Worm (Caenorhabditis elegans) whole organism, L4 larva: ENCODE data around the gene M05D6.9.

Experiments
- dpl-1 ChIP-seq: fragments of 150-350 bp; optimal IDR thresholded peaks from 2 replicates; lab custom pipeline; 2014; ENCODE audit warnings: missing biosample characterization, missing genetic modification reagents, missing genetic modification characterization
- nhr-10 ChIP-seq: fragments of 150-350 bp; optimal IDR thresholded peaks from 2 replicates; lab custom pipeline; 2014; ENCODE audit warnings: missing biosample characterization, missing genetic modification characterization
- nhr-28 ChIP-seq: fragments of 150-350 bp; optimal IDR thresholded peaks from 2 replicates; lab custom pipeline; 2014; ENCODE audit warnings: missing biosample characterization, missing genetic modification characterization
- nhr-48 ChIP-seq: sonication (generic microtip); optimal IDR thresholded peaks from 2 replicates; lab custom pipeline; 2016; ENCODE audit warnings: mild to moderate bottlenecking, missing genetic modification characterization, missing compliant biosample characterization
- snpc-1.2 ChIP-seq: fragments of 200-800 bp; sonication (Bioruptor generic); IDR thresholded peaks from 2 replicates; pipeline ENCODE4 v1.3.6; 2022; ENCODE audit warnings: missing genetic modification reagents, missing genetic modification characterization, missing compliant biosample characterization
- tra-1 ChIP-seq: fragments of 200-800 bp; sonication (Bioruptor generic); IDR thresholded peaks from 2 replicates; pipeline ENCODE4 v1.3.6; 2022; ENCODE audit warnings: missing genetic modification reagents, missing genetic modification characterization, missing compliant biosample characterization
- zfp-2 ChIP-seq: sonication (generic microtip); optimal IDR thresholded peaks from 2 replicates; lab custom pipeline; 2016; ENCODE audit warnings: mild to moderate bottlenecking, missing genetic modification characterization, missing compliant biosample characterization

- TF ChIP-seq snpc-1.2 (no peak), dpl-1 (GFP tag; lab: Kevin White, UChicago) (no peak), tra-1 (no peak), zfp-2 (tag; lab: Kevin White, UChicago) (no peak), nhr-28 (tag; lab: Kevin White, UChicago) (no peak), nhr-10 (tag; lab: Kevin White, UChicago) (no peak), nhr-48 (tag; lab: Kevin White, UChicago) (no peak)
Measured at ce11 chrII:8536060-8536459, 42.0 kb downstream of the M05D6.9 start, which contains the start of gene W01C9.2.
